Fruit fly (Drosophila melanogaster): ENCODE results near the gene Pkd2.

Gene Pkd2

DNA sequence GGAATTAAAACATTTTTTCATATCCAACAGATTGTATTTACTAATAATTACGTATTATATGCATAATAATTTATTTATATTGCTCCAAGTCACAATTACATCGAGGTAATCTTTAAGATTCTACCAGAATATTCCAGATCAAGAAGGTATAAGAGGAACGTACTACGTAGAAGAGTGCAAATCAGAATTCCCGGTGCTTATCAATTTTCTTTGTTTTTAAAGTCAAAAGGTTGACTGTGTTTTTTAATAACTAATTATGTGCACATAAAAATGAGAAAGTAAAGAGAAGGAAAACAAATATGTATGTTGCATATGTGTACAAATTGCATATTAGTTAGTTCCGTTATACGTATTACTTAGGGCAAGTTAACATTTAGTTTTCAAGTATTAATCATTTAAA lies 23.1 kb downstream of the Pkd2 start:
- no peak for TF ChIP-seq CG2712 (tag; optimal IDR thresholded peaks at IDR 0.05)
- TF ChIP-seq CG34224 (GFP tag; IDR thresholded peaks at IDR 0.05; ENCODE audit: partially characterized antibody) = 0 out of 3 replicates have a peak, but pooled peaks have one; percentile 3
- no peak for TF ChIP-seq pzg (GFP tag; optimal IDR thresholded peaks at IDR 0.05)
- TF ChIP-seq Gug (GFP tag; IDR thresholded peaks at IDR 0.05) = no peak

DNA sequence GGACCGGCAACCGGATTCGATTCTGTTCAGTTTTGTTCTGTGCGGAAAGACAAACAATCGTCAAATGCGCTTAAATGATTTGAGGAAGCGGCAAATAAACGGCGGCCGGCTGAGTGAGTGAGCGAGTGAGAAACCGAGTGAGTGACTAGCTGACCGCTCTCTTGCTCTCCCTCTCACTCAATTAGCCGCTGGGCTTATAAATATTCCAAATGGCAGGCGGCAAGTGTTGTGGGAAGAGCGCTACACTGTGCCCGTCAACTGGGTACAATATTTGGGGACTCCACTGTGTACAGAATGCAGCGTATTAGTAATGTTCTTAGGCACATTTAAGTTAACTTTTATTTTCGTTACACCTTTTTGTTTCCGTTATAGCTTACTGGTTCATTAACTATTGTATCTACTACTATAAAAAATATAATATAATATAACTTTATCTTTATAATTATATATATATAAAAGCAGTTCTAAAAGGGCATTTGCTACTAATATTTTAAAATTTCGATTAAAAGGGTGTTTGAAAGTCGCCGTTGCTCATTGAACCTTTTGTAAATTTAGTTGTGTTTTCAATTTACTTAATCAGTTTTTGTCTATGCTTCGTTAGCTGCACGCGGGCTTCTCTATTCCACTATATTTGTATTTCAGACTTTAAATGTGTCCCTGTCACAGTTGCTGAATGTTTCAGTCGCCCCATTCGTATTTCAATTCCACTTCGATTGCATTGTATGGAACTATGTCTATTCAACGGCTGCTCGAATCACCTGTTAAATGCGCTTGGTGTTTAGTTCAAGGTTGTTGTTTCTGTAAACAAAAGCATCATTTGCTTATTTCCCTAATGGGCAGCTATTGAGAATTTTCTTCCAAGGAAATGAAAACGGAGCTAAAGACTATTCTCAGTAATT lies 24.0 kb downstream of the Pkd2 start:
- TF ChIP-seq Kr (GFP tag; optimal IDR thresholded peaks at IDR 0.05) = no peak
- TF ChIP-seq bsh (GFP tag; optimal IDR thresholded peaks at IDR 0.05) = no peak
- TF ChIP-seq mirr (GFP tag; optimal IDR thresholded peaks at IDR 0.05) = no peak
- no peak for TF ChIP-seq pnt (GFP tag; optimal IDR thresholded peaks at IDR 0.05)
- TF ChIP-seq CG1832 (GFP tag; optimal IDR thresholded peaks at IDR 0.05) = no peak
- TF ChIP-seq otp (GFP tag; IDR thresholded peaks at IDR 0.05) = no peak
- TF ChIP-seq CG31441 (GFP tag; IDR thresholded peaks at IDR 0.05) = peak; percentile 36; the same call in 1 of the 2 replicates
- no peak for TF ChIP-seq sna (GFP tag; IDR thresholded peaks at IDR 0.05; ENCODE audit: partially characterized antibody)
- no peak for TF ChIP-seq CG33557 (GFP tag; optimal IDR thresholded peaks at IDR 0.05)
- peak; percentile 36; the same call in 1 of the 2 replicates for TF ChIP-seq CG14014 (GFP tag; IDR thresholded peaks at IDR 0.05)
- TF ChIP-seq CG8290 (GFP tag; optimal IDR thresholded peaks at IDR 0.05) = no peak
- no peak for TF ChIP-seq CG8290 (tag; optimal IDR thresholded peaks at IDR 0.05)
- no peak for TF ChIP-seq CG11723 (GFP tag; optimal IDR thresholded peaks at IDR 0.05)
- TF ChIP-seq CG12236 (GFP tag; optimal IDR thresholded peaks at IDR 0.05) = no peak
- TF ChIP-seq CG8388 (GFP tag; optimal IDR thresholded peaks at IDR 0.05) = no peak
- TF ChIP-seq chn (GFP tag; optimal IDR thresholded peaks at IDR 0.05) = no peak
- no peak for TF ChIP-seq org-1 (GFP tag; optimal IDR thresholded peaks at IDR 0.05)
- peak; percentile 11 for TF ChIP-seq bcd (GFP tag; optimal IDR thresholded peaks at IDR 0.05)
- no peak for TF ChIP-seq exex (tag; optimal IDR thresholded peaks at IDR 0.05)
- TF ChIP-seq CG12219 (GFP tag; optimal IDR thresholded peaks at IDR 0.05) = no peak
- no peak for TF ChIP-seq CG31388 (GFP tag; optimal IDR thresholded peaks at IDR 0.05)
- TF ChIP-seq CG10654 (GFP tag; optimal IDR thresholded peaks at IDR 0.05) = no peak
- TF ChIP-seq CG33213 (GFP tag; optimal IDR thresholded peaks at IDR 0.05) = no peak
- no peak for TF ChIP-seq CG5245 (GFP tag; optimal IDR thresholded peaks at IDR 0.05)
- TF ChIP-seq CG11398 (GFP tag; optimal IDR thresholded peaks at IDR 0.05) = no peak
- TF ChIP-seq nmo (GFP tag; optimal IDR thresholded peaks at IDR 0.05) = no peak
- TF ChIP-seq slou (GFP tag; optimal IDR thresholded peaks at IDR 0.05) = no peak
- TF ChIP-seq Dip2 (GFP tag; IDR thresholded peaks at IDR 0.05) = no peak
- TF ChIP-seq Sry-δ (GFP tag; optimal IDR thresholded peaks at IDR 0.05) = no peak
- TF ChIP-seq CG18599 (GFP tag; optimal IDR thresholded peaks at IDR 0.05) = peak; percentile 14
- no peak for TF ChIP-seq klu (GFP tag; IDR thresholded peaks at IDR 0.05)
- no peak for TF ChIP-seq hb (GFP tag; IDR thresholded peaks at IDR 0.05; ENCODE audit: partially characterized antibody)
- TF ChIP-seq HLH54F (GFP tag; optimal IDR thresholded peaks at IDR 0.05) = no peak
- TF ChIP-seq CG31224 (GFP tag; IDR thresholded peaks at IDR 0.05) = no peak; the same call in 1 of the 2 replicates
- no peak for TF ChIP-seq CG31365 (tag; optimal IDR thresholded peaks at IDR 0.05)
- TF ChIP-seq lola (GFP tag; optimal IDR thresholded peaks at IDR 0.05) = no peak
- no peak for TF ChIP-seq CG4328 (GFP tag; optimal IDR thresholded peaks at IDR 0.05)
- no peak for TF ChIP-seq sens (GFP tag)
- TF ChIP-seq p53 (GFP tag; optimal IDR thresholded peaks at IDR 0.05) = no peak
- TF ChIP-seq gfzf (GFP tag; optimal IDR thresholded peaks at IDR 0.05) = no peak
- TF ChIP-seq tio (GFP tag; optimal IDR thresholded peaks at IDR 0.05) = no peak
- no peak for TF ChIP-seq eve (GFP tag; optimal IDR thresholded peaks at IDR 0.05)
- 0 out of 2 replicates have a peak, but pooled peaks have one; percentile 13 for TF ChIP-seq CG6689 (GFP tag; IDR thresholded peaks at IDR 0.05)
- TF ChIP-seq Pdp1 (GFP tag; optimal IDR thresholded peaks at IDR 0.05) = no peak

Data from whole organism, embryonic.